Fruit fly (Drosophila melanogaster) whole organism, prepupa: ENCODE results near the gene CG4953.
A peak's percentile ranks its signal among the peaks of the same experiment; 100 is the strongest.

Experiments used
- Blimp-1 ChIP-seq: fragments of 200-800 bp; sonication (Bioruptor generic); optimal IDR thresholded peaks from 3 replicates; lab custom pipeline; 2017; ENCODE audit warnings: missing biosample characterization, missing genetic modification characterization, mild to moderate bottlenecking, moderate library complexity, missing genetic modification reagents
- CG10631 ChIP-seq: fragments of 200-800 bp; sonication (Bioruptor generic); optimal IDR thresholded peaks from 2 replicates; lab custom pipeline; 2016; ENCODE audit warnings: missing biosample characterization, missing genetic modification characterization
- CG11294 ChIP-seq: fragments of 200-800 bp; sonication (Bioruptor generic); IDR thresholded peaks from 2 replicates; pipeline ENCODE4 v1.3.6; 2022; ENCODE audit warnings: missing biosample characterization, missing genetic modification characterization
- CG11902 ChIP-seq: fragments of 200-800 bp; sonication (Bioruptor generic); optimal IDR thresholded peaks from 3 replicates; lab custom pipeline; 2016; ENCODE audit warnings: missing biosample characterization, missing genetic modification characterization
- CG16779 ChIP-seq: fragments of 200-800 bp; sonication (Bioruptor generic); optimal IDR thresholded peaks from 3 replicates; lab custom pipeline; 2017; ENCODE audit warnings: missing biosample characterization, mild to moderate bottlenecking, missing genetic modification characterization
- CG3032 ChIP-seq: fragments of 200-800 bp; optimal IDR thresholded peaks from 2 replicates; lab custom pipeline; 2019; ENCODE audit warnings: missing biosample characterization, mild to moderate bottlenecking, missing genetic modification characterization, moderate library complexity
- CG31627 ChIP-seq: fragments of 200-800 bp; sonication (Bioruptor generic); optimal IDR thresholded peaks from 3 replicates; lab custom pipeline; 2016; ENCODE audit warnings: missing biosample characterization, missing genetic modification characterization
- CG34406 ChIP-seq: fragments of 200-800 bp; sonication (Bioruptor generic); optimal IDR thresholded peaks from 3 replicates; lab custom pipeline; 2016; ENCODE audit warnings: missing biosample characterization, missing genetic modification characterization
- CG6163 ChIP-seq: fragments of 200-800 bp; sonication (Bioruptor generic); IDR thresholded peaks from 3 replicates; pipeline ENCODE4 v1.3.6; 2022; ENCODE audit warnings: missing biosample characterization, missing genetic modification characterization
- CG6808 ChIP-seq: fragments of 200-800 bp; sonication (Bioruptor generic); optimal IDR thresholded peaks from 3 replicates; lab custom pipeline; 2017; ENCODE audit warnings: missing biosample characterization, missing genetic modification characterization, mild to moderate bottlenecking, moderate library complexity, missing genetic modification reagents
- CG6854 ChIP-seq: fragments of 200-800 bp; sonication (Bioruptor generic); optimal IDR thresholded peaks from 2 replicates; lab custom pipeline; 2017; ENCODE audit warnings: missing biosample characterization, mild to moderate bottlenecking, missing genetic modification characterization
- CG8119 ChIP-seq: fragments of 200-800 bp; sonication (Bioruptor generic); IDR thresholded peaks from 3 replicates; pipeline ENCODE4 v1.3.6; 2022; ENCODE audit warnings: missing biosample characterization, missing genetic modification characterization
- CG9139 ChIP-seq: fragments of 200-800 bp; sonication (Bioruptor generic); optimal IDR thresholded peaks from 3 replicates; lab custom pipeline; 2017; ENCODE audit warnings: missing biosample characterization, mild to moderate bottlenecking, missing genetic modification characterization
- Eip78C ChIP-seq: fragments of 200-800 bp; sonication (Bioruptor generic); peaks from one replicate; lab custom pipeline; 2016; ENCODE audit warnings: missing biosample characterization, missing genetic modification characterization
- Ets21C ChIP-seq: fragments of 200-800 bp; sonication (Bioruptor generic); optimal IDR thresholded peaks from 3 replicates; lab custom pipeline; 2016; ENCODE audit warnings: missing biosample characterization, missing genetic modification characterization
- Gug ChIP-seq: fragments of 200-800 bp; sonication (Bioruptor generic); IDR thresholded peaks from 2 replicates; pipeline ENCODE4 v1.3.6; 2022; ENCODE audit warnings: missing biosample characterization, missing genetic modification characterization
- Hr39 ChIP-seq: fragments of 200-800 bp; sonication (Bioruptor generic); optimal IDR thresholded peaks from 2 replicates; lab custom pipeline; 2016; ENCODE audit warnings: missing biosample characterization, missing genetic modification characterization
- Met ChIP-seq: fragments of 200-800 bp; sonication (Bioruptor generic); optimal IDR thresholded peaks from 3 replicates; lab custom pipeline; 2016; ENCODE audit warnings: missing biosample characterization, missing genetic modification characterization
- Smox ChIP-seq: fragments of 200-800 bp; sonication (Bioruptor generic); optimal IDR thresholded peaks from 3 replicates; lab custom pipeline; 2016; ENCODE audit warnings: missing biosample characterization, missing genetic modification characterization
- Sox102F ChIP-seq: fragments of 200-800 bp; sonication (Bioruptor generic); optimal IDR thresholded peaks from 2 replicates; lab custom pipeline; 2016; ENCODE audit warnings: missing biosample characterization, mild to moderate bottlenecking, missing genetic modification characterization
- Sox14 ChIP-seq: fragments of 200-800 bp; sonication (Bioruptor generic); optimal IDR thresholded peaks from 3 replicates; lab custom pipeline; 2016; ENCODE audit warnings: missing biosample characterization, missing genetic modification characterization
- achi ChIP-seq: fragments of 200-800 bp; sonication (Bioruptor generic); optimal IDR thresholded peaks from 3 replicates; lab custom pipeline; 2016; ENCODE audit warnings: missing biosample characterization, missing genetic modification characterization
- acj6 ChIP-seq: fragments of 200-800 bp; sonication (Bioruptor generic); optimal IDR thresholded peaks from 3 replicates; lab custom pipeline; 2016; ENCODE audit warnings: missing biosample characterization, missing genetic modification characterization
- cyc ChIP-seq: fragments of 200-800 bp; sonication (Bioruptor generic); optimal IDR thresholded peaks from 3 replicates; lab custom pipeline; 2016; ENCODE audit warnings: missing biosample characterization, missing genetic modification characterization
- dac ChIP-seq: fragments of 200-800 bp; sonication (Bioruptor generic); optimal IDR thresholded peaks from 2 replicates; lab custom pipeline; 2017; ENCODE audit warnings: missing biosample characterization, mild to moderate bottlenecking, missing genetic modification characterization
- dsx ChIP-seq: fragments of 200-800 bp; optimal IDR thresholded peaks from 3 replicates; lab custom pipeline; 2019; ENCODE audit warnings: missing biosample characterization, mild to moderate bottlenecking, missing genetic modification characterization, moderate library complexity; ENCODE audit not compliant: poor library complexity, severe bottlenecking
- esn ChIP-seq: fragments of 200-800 bp; sonication (Bioruptor generic); optimal IDR thresholded peaks from 2 replicates; lab custom pipeline; 2016; ENCODE audit warnings: missing biosample characterization, mild to moderate bottlenecking, missing genetic modification characterization, moderate library complexity
- fd59A ChIP-seq: fragments of 200-800 bp; sonication (Bioruptor generic); optimal IDR thresholded peaks from 2 replicates; lab custom pipeline; 2017; ENCODE audit warnings: missing biosample characterization, mild to moderate bottlenecking, missing genetic modification characterization, missing genetic modification reagents
- fkh ChIP-seq: fragments of 200-800 bp; sonication (Bioruptor generic); optimal IDR thresholded peaks from 3 replicates; lab custom pipeline; 2017; ENCODE audit warnings: missing biosample characterization, mild to moderate bottlenecking, missing genetic modification characterization, moderate library complexity
- lz ChIP-seq: fragments of 200-800 bp; sonication (Bioruptor generic); optimal IDR thresholded peaks from 3 replicates; lab custom pipeline; 2016; ENCODE audit warnings: missing biosample characterization, missing genetic modification characterization
- net ChIP-seq: fragments of 200-800 bp; sonication (Bioruptor generic); optimal IDR thresholded peaks from 3 replicates; lab custom pipeline; 2016; ENCODE audit warnings: missing biosample characterization, missing genetic modification characterization
- pdm3 ChIP-seq: fragments of 200-800 bp; sonication (Bioruptor generic); optimal IDR thresholded peaks from 3 replicates; lab custom pipeline; 2016; ENCODE audit warnings: missing biosample characterization, missing genetic modification characterization
- salr ChIP-seq, 2 experiments: fragments of 200-800 bp; sonication (Bioruptor generic); optimal IDR thresholded peaks; 3 replicates each; lab custom pipeline; 2016 to 2018; ENCODE audit warnings: missing biosample characterization in 2 of 2, missing genetic modification characterization in 2 of 2, mild to moderate bottlenecking in 1 of 2
- spab ChIP-seq: fragments of 200-800 bp; sonication (Bioruptor generic); optimal IDR thresholded peaks from 2 replicates; lab custom pipeline; 2017; ENCODE audit warnings: missing biosample characterization, mild to moderate bottlenecking, missing genetic modification characterization, missing genetic modification reagents
- ss ChIP-seq, 2 experiments: fragments of 200-800 bp; sonication (Bioruptor generic); optimal IDR thresholded peaks; 2 replicates in 1 of 2; 3 replicates in 1 of 2; lab custom pipeline; 2017 to 2018; ENCODE audit warnings: mild to moderate bottlenecking in 2 of 2, missing biosample characterization in 2 of 2, missing genetic modification characterization in 2 of 2, moderate library complexity in 1 of 2
- topi ChIP-seq: fragments of 200-800 bp; sonication (Bioruptor generic); optimal IDR thresholded peaks from 3 replicates; lab custom pipeline; 2016; ENCODE audit warnings: missing biosample characterization, missing genetic modification characterization

CG4953 gene

DNA sequence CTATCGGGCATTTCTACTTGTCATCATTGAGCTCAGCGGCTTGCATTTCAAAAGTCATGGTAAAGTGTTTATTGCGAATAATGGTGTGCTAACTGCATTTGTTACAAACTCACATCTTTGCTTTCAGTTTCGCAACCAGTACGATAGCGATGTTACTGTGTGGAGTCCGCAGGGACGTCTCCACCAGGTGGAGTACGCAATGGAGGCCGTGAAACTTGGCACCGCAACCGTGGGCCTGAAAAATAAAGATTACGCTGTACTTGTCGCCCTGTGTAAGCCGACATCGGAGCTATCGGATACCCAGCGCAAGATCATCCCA lies 45.2 kb upstream of the CG4953 start:
- TF ChIP-seq CG11902 (GFP tag; lab: Kevin White, UChicago): no peak
- TF ChIP-seq Hr39: no peak
- no peak for TF ChIP-seq Met (GFP tag; lab: Kevin White, UChicago)
- no peak for TF ChIP-seq Gug (GFP tag; lab: Robert Waterston, UW)
- TF ChIP-seq salr (GFP tag; optimal IDR thresholded peaks at IDR 0.05; lab: Kevin White, UChicago): no peak
- TF ChIP-seq Smox (GFP tag; lab: Kevin White, UChicago): no peak
- no peak for TF ChIP-seq net (GFP tag; lab: Kevin White, UChicago)
- no peak for TF ChIP-seq CG9139 (GFP tag; lab: Kevin White, UChicago)
- no peak for TF ChIP-seq Eip78C (GFP tag; lab: Kevin White, UChicago)
- no peak for TF ChIP-seq ss (GFP tag; optimal IDR thresholded peaks at IDR 0.05; lab: Kevin White, UChicago)
- TF ChIP-seq Sox102F (GFP tag; lab: Kevin White, UChicago): no peak
- no peak for TF ChIP-seq acj6
- TF ChIP-seq, all 60 proteins: peak for 0

DNA sequence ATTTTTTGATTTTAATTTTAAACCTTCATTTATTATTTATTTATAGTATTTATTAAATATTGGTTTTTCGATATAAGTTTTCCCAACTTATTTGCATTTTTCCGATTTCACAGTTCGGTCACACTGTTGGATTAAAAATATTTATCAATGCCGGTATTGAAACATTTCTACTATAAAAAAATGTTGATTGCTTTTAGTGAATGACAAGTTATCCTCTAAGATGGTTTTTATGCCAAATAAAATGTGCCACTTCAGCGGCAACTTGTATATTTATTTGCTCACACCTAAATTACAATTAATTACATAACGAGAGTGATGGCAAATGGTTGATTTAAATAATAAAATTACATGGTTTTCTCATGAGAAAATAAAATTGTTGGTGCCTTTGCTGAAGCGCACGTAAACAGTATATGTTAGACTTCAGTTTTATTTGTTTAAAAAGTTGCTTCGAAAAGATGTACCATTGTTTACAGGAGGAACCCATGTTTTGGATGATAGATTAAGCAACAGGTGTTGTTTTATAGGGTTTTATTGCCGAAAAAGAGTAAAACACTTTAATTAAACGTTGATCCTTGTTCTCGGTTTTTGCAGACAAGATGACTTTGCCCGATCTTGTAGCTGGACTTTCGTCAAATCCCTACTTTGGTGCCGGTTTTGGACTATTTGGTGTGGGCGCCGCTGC lies 43.8 kb upstream of the CG4953 start, which contains the start of gene Bcs1:
Bcs1 (plus strand) TSS at position 108 of the 682 bp plus-strand sequence.
- TF ChIP-seq Gug (GFP tag; lab: Robert Waterston, UW) (no peak), CG16779 (tag; lab: Kevin White, UChicago) (no peak), CG31627 (no peak), CG11294 (GFP tag; lab: Robert Waterston, UW) (no peak), fkh (peak; percentile 41)
- TF ChIP-seq, all 60 proteins: peak for 1

- TF ChIP-seq acj6: no peak
- TF ChIP-seq dac: no peak
- TF ChIP-seq Blimp-1 (GFP tag; lab: Kevin White, UChicago): no peak
- TF ChIP-seq fd59A (GFP tag; lab: Kevin White, UChicago): no peak
- no peak for TF ChIP-seq CG6854
- no peak for TF ChIP-seq pdm3 (GFP tag; lab: Kevin White, UChicago)
- TF ChIP-seq Hr39: no peak
- no peak for TF ChIP-seq CG34406 (GFP tag; lab: Kevin White, UChicago)
- no peak for TF ChIP-seq dsx
- TF ChIP-seq spab (GFP tag; lab: Kevin White, UChicago): no peak
- no peak for TF ChIP-seq esn
- TF ChIP-seq CG9139 (GFP tag; lab: Kevin White, UChicago): no peak
- TF ChIP-seq CG6808 (GFP tag; lab: Kevin White, UChicago): no peak
- TF ChIP-seq CG10631 (GFP tag; lab: Kevin White, UChicago): no peak
- no peak for TF ChIP-seq CG11294 (GFP tag; lab: Robert Waterston, UW)
- no peak for TF ChIP-seq Sox102F (GFP tag; lab: Kevin White, UChicago)
- no peak for TF ChIP-seq Sox14
- TF ChIP-seq Ets21C: no peak
- TF ChIP-seq CG6163 (GFP tag; lab: Robert Waterston, UW): no peak
- no peak for TF ChIP-seq lz
Observed at dm6 chr2L:10226213-10226723, 40.2 kb upstream of the CG4953 start.

DNA sequence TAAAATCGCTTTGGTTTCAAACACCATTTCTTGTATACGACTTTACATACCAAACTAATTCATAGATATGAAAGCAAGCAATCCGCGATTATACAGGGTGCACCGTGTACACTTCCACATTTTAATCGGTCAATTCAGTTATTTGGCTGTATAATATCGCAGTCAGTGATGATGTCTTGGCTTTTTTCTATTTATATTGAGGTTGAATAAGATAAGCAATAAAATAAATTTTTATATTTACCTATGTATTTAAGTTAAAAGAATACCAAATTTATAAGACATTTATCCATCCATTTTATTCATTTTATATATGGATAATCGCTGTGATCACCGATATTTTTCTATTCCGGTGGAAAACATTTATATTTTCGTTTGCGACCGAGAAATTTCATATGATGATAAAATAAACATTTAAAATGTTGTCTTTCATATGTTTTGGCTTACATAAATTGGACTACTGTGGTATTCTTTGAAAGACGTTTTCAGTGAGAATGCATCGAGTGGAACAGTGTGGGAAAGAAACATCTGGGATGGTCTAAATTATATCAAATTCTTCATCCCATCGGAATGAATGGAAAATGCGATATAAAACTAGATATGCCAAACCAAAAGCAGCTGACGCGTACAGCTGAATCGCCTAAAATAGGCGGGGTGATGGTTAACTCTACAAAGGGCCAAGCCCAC lies 39.6 kb upstream of the CG4953 start, which contains the start of gene CG5708:
CG5708 (minus strand) TSS at position 85 of the 684 bp plus-strand sequence.
- TF ChIP-seq ss (GFP tag; optimal IDR thresholded peaks at IDR 0.05; lab: Kevin White, UChicago) (peak in 1 of 2 experiments; percentile 20), CG3032 (tag; lab: Kevin White, UChicago) (peak; percentile 31), Eip78C (GFP tag; lab: Kevin White, UChicago) (peak; percentile 63), achi (peak; percentile 35), esn (peak; percentile 32), fkh (peak; percentile 36), dsx (peak; percentile 35), topi (GFP tag; lab: Kevin White, UChicago) (peak; percentile 2), Hr39 (no peak), cyc (GFP tag; lab: Kevin White, UChicago) (peak; percentile 18), CG8119 (GFP tag; lab: Robert Waterston, UW) (no peak), lz (peak; percentile 13), Smox (GFP tag; lab: Kevin White, UChicago) (no peak), Met (GFP tag; lab: Kevin White, UChicago) (peak; percentile 37), Sox14 (peak; percentile 9)
